Fruit fly (Drosophila melanogaster): ENCODE results near the gene Mtp.

- TF ChIP-seq CG12768 (GFP tag; optimal IDR thresholded peaks at IDR 0.05) (no peak), tj (GFP tag; optimal IDR thresholded peaks at IDR 0.05) (no peak), kay (GFP tag; ENCODE audit: borderline replicate concordance) (peak; percentile 91), Hr96 (GFP tag; optimal IDR thresholded peaks at IDR 0.05) (no peak), CG1620 (GFP tag; optimal IDR thresholded peaks at IDR 0.05) (no peak), ovo (GFP tag; optimal IDR thresholded peaks at IDR 0.05) (no peak), CG11617 (GFP tag; optimal IDR thresholded peaks at IDR 0.05) (no peak), Clk (GFP tag; optimal IDR thresholded peaks at IDR 0.05) (no peak), CG7101 (tag; optimal IDR thresholded peaks at IDR 0.05) (no peak), cnc (optimal IDR thresholded peaks at IDR 0.05) (no peak), cic (GFP tag; optimal IDR thresholded peaks at IDR 0.05) (no peak), Mnt (GFP tag; optimal IDR thresholded peaks at IDR 0.05) (no peak)
Measured at dm6 chr2L:20883097-20883496, 39.6 kb downstream of the Mtp start.

Data from whole organism, adult.